Worm (Caenorhabditis elegans): Measurements from ENCODE around the gene nhx-6.

Gene nhx-6

ce11 chrII:1670260-1670879 lies at the start of gene nhx-6:
nhx-6 (plus strand) TSS chrII:1670829.
- no peak for TF ChIP-seq hsf-1 (GFP tag; IDR thresholded peaks at IDR 0.05)
- 0 out of 2 replicates have a peak, but pooled peaks have one; percentile 17 for TF ChIP-seq dox-1 (GFP tag; IDR thresholded peaks at IDR 0.05)
- no peak for TF ChIP-seq egl-18 (GFP tag; IDR thresholded peaks at IDR 0.05)
- peak; percentile 47 for TF ChIP-seq nhr-80 (tag; optimal IDR thresholded peaks at IDR 0.05)
- TF ChIP-seq snpc-1.1 (tag; optimal IDR thresholded peaks at IDR 0.05; ENCODE audit: insufficient read depth): no peak
- no peak for TF ChIP-seq sea-2 (GFP tag; IDR thresholded peaks at IDR 0.05)
- TF ChIP-seq tbp1 (GFP tag; optimal IDR thresholded peaks at IDR 0.05): no peak

- TF ChIP-seq snpc-3.4 (tag; optimal IDR thresholded peaks at IDR 0.05): no peak
- no peak for TF ChIP-seq hmg-1.2 (GFP tag; IDR thresholded peaks at IDR 0.05)
- no peak for TF ChIP-seq nhr-27 (tag; optimal IDR thresholded peaks at IDR 0.05)
- TF ChIP-seq ceh-27 (GFP tag; optimal IDR thresholded peaks at IDR 0.05): no peak
- TF ChIP-seq nfya-2 (GFP tag; IDR thresholded peaks at IDR 0.05): no peak
- TF ChIP-seq ccch-3 (GFP tag; optimal IDR thresholded peaks at IDR 0.05): no peak
- TF ChIP-seq attf-5 (GFP tag; optimal IDR thresholded peaks at IDR 0.05): no peak
- no peak for TF ChIP-seq madf-3 (GFP tag; IDR thresholded peaks at IDR 0.05)
- TF ChIP-seq ceh-58 (GFP tag; IDR thresholded peaks at IDR 0.05): no peak
- TF ChIP-seq Y56A3A.18 (GFP tag; IDR thresholded peaks at IDR 0.05): no peak
Measured at ce11 chrII:1621180-1621579, 49.4 kb upstream of the nhx-6 start, which contains the start of gene fbxa-158. fbxa-158 (minus strand) TSS chrII:1621280.

DNA sequence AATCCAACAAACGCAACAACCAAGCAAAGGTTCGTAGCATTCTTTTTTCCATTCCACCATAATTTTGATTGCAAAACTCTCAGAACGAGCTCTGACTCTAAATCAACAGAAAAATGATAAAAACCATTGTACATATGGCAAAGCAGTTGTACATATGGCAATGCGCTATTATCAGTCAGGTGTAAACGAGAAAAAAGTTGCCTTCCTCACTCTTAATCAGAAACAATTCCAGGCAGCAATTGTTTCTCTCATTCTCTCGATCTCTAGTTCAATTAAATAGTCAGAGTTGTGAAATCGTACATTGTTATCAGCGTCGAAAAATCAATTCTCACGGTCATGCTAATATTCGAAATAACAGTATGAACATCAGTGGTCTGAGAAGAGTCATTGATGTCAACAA lies 48.8 kb upstream of the nhx-6 start:
- TF ChIP-seq nhr-80 (tag; optimal IDR thresholded peaks at IDR 0.05) (peak; percentile 5), mxl-1 (tag; optimal IDR thresholded peaks at IDR 0.05) (no peak)

ce11 chrII:1624572-1624971 lies 46.1 kb upstream of the nhx-6 start, which contains the start of gene fbxa-160:
fbxa-160 (minus strand) TSS chrII:1624672.
- no peak for TF ChIP-seq lag-1 (GFP tag; IDR thresholded peaks at IDR 0.05)
- TF ChIP-seq rec-8 (tag; optimal IDR thresholded peaks at IDR 0.05): no peak
- TF ChIP-seq sptf-2 (GFP tag; optimal IDR thresholded peaks at IDR 0.05): no peak
- no peak for TF ChIP-seq madf-10 (tag; optimal IDR thresholded peaks at IDR 0.05)
- TF ChIP-seq B0336.3 (GFP tag; IDR thresholded peaks at IDR 0.05): no peak
- no peak for TF ChIP-seq somi-1 (GFP tag; optimal IDR thresholded peaks at IDR 0.05)
- no peak for TF ChIP-seq F23B12.7 (tag; optimal IDR thresholded peaks at IDR 0.05; ENCODE audit: insufficient read depth)
- no peak for TF ChIP-seq zfh-2 (GFP tag; conservative IDR thresholded peaks at IDR 0.05)
- no peak for TF ChIP-seq egl-44 (GFP tag; IDR thresholded peaks at IDR 0.05)
- no peak for TF ChIP-seq Y67H2A.10 (GFP tag; conservative IDR thresholded peaks at IDR 0.05)

DNA sequence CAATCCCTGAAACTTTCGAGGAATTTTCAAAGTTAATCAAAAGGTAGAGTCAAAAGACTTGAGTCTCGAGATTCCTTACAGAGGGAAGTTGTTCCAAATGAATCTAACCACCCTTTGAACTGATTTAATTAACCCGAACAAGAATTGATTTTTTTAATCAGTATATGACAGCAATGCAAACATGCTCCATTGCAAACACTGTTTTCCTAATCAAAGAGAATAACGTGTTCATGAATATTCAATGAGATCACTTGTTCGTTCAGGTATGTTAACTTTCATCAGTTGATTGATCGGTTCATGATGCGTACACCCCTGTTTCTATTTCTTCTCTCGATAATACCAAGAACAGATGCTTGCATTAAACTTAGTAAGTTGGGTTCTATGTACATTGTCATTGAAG lies 45.0 kb upstream of the nhx-6 start, which contains the start of gene C08E3.14:
TSS of gene C08E3.14 (plus strand) at position 301 of the 400 bp plus-strand sequence.
- TF ChIP-seq attf-3 (GFP tag; conservative IDR thresholded peaks at IDR 0.05): no peak
- no peak for TF ChIP-seq egl-18 (GFP tag; IDR thresholded peaks at IDR 0.05)
- TF ChIP-seq ztf-22 (GFP tag; optimal IDR thresholded peaks at IDR 0.05): no peak
- no peak for TF ChIP-seq nhr-179 (tag; optimal IDR thresholded peaks at IDR 0.05)
- no peak for TF ChIP-seq attf-6 (GFP tag; IDR thresholded peaks at IDR 0.05)
- TF ChIP-seq dpff-1 (tag; optimal IDR thresholded peaks at IDR 0.05): no peak
- no peak for TF ChIP-seq ceh-79 (tag; optimal IDR thresholded peaks at IDR 0.05)
- TF ChIP-seq Y95B8A.8 (GFP tag; IDR thresholded peaks at IDR 0.05): no peak
- TF ChIP-seq ztf-26 (tag; optimal IDR thresholded peaks at IDR 0.05): no peak
- TF ChIP-seq xnd-1 (tag; optimal IDR thresholded peaks at IDR 0.05): no peak
- TF ChIP-seq let-607 (tag; optimal IDR thresholded peaks at IDR 0.05): no peak
- no peak for TF ChIP-seq mes-4 (tag; optimal IDR thresholded peaks at IDR 0.05)
- no peak for TF ChIP-seq lin-54 (GFP tag; optimal IDR thresholded peaks at IDR 0.05)
- TF ChIP-seq gei-17 (GFP tag; optimal IDR thresholded peaks at IDR 0.05): no peak
- no peak for TF ChIP-seq him-1 (tag; optimal IDR thresholded peaks at IDR 0.05)
- TF ChIP-seq egl-44 (GFP tag; IDR thresholded peaks at IDR 0.05): no peak
